Fruit fly (Drosophila melanogaster): ENCODE measurements around the gene CG1239.

Gene CG1239

DNA sequence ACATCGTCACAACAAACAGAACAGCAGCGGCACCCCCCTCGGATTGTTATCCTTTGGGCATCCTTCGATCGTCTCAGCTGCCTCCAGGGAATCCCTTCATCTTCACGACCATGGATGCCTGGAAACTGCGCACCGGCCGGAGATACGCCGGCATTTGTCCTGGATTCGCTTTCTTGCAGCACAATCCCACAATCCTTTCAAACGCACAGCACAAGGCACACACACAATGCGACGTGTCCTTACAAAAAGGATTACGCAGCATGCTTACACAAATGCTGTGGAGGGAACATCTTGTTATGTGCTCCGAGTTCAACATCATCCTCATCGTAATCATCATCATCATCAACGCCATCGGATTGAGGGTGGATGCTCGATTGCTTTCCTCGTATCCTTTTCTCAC lies 10.2 kb upstream of the CG1239 start:
- no peak for TF ChIP-seq Fer1 (GFP tag; optimal IDR thresholded peaks at IDR 0.05)
- TF ChIP-seq onecut (GFP tag; IDR thresholded peaks at IDR 0.05), result no peak
- TF ChIP-seq wek (GFP tag; optimal IDR thresholded peaks at IDR 0.05), result no peak
- peak; percentile 57 for TF ChIP-seq pros (GFP tag; optimal IDR thresholded peaks at IDR 0.05)
- TF ChIP-seq CG3838 (GFP tag; optimal IDR thresholded peaks at IDR 0.05), result no peak
- peak; percentile 50 for TF ChIP-seq oc (tag; optimal IDR thresholded peaks at IDR 0.05)

DNA sequence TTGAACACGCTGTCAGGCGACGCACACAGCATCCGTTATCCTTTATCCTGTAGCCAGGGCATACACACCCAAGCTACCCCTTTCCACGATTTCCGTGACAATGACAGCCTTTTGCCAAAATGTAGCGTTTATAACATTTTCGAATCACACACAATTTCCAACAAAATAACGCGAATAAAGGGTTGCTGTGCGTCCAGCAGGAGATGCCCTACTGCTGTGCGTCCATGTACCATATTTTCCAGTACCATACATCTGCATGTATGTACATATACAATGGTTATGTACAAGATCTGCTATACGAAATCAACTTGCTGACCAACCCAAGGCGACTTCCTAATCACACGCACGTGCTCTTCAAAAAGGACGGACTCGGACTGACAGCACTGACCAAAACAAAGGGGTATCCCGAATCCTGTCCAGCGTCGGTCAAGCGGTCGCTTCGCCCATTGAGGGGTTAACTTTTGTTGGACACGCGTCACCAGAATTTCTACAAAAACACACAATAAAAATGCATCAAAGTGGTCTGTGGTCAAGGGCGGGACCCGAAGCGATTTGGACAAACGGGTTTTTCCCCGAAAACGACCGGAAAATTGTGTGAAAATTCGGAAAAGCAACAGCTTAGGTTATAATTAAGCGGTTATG lies 5.5 kb upstream of the CG1239 start:
- TF ChIP-seq tll (GFP tag; optimal IDR thresholded peaks at IDR 0.05), result peak in 1 of 2 experiments; percentile 95
- 0 out of 2 replicates have a peak, but pooled peaks have one; percentile 7 for TF ChIP-seq Oaz (GFP tag; IDR thresholded peaks at IDR 0.05)
- peak; percentile 54 for TF ChIP-seq Hey (tag; optimal IDR thresholded peaks at IDR 0.05)
- peak; percentile 67 for TF ChIP-seq Kr (GFP tag; optimal IDR thresholded peaks at IDR 0.05)
- TF ChIP-seq Ets65A (GFP tag), result peak; percentile 78
- TF ChIP-seq CG31388 (GFP tag; optimal IDR thresholded peaks at IDR 0.05), result no peak
- peak; percentile 75 for TF ChIP-seq D (optimal IDR thresholded peaks at IDR 0.05)
- no peak for TF ChIP-seq D (GFP tag; optimal IDR thresholded peaks at IDR 0.05)
- no peak for TF ChIP-seq gt (GFP tag; IDR thresholded peaks at IDR 0.05)
- TF ChIP-seq h (optimal IDR thresholded peaks at IDR 0.05), result no peak
- peak; percentile 58 for TF ChIP-seq twi (tag; optimal IDR thresholded peaks at IDR 0.05)
- TF ChIP-seq gsb-n (tag; optimal IDR thresholded peaks at IDR 0.05), result peak; percentile 41

DNA sequence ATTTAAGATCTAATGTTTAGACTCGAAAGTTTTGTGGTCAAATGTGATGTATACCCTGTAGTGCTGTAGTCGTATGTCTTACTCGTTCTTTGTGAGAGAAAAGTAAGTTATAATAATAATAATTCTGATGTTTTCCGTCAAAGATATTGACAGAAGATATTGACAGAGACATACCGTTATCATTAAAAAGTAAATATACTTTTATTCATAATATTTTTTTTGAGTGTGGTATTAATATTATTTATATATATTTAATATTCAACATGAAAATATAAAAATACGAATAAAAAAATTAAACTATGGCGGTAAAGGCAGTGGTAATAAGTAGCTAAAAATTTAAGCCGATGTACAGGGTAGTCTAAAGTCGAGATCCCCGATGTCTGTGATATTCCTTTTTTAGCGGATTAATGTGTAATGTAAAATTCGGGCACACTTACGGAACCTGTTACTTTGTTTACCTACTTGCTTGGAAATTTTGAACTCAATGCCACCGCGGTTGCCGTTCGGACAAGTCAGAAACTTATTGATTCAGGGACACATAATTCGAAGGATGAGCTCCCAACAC lies 3.1 kb downstream of the CG1239 start, which contains the start of the genes CG2100 and CG1236:
Gene CG2100, minus strand, starts transcription at position 51 of the 565 bp plus-strand sequence.
Gene CG1236, plus strand, starts transcription at position 444 of the 565 bp plus-strand sequence.
- TF ChIP-seq CG3995 (GFP tag; optimal IDR thresholded peaks at IDR 0.05), result peak; percentile 45
- peak; percentile 62 for TF ChIP-seq cato (GFP tag; optimal IDR thresholded peaks at IDR 0.05; ENCODE audit: borderline replicate concordance)
- no peak for TF ChIP-seq wdn (GFP tag; IDR thresholded peaks at IDR 0.05)
- TF ChIP-seq Ets97D (GFP tag; optimal IDR thresholded peaks at IDR 0.05), result peak; percentile 24
- no peak for TF ChIP-seq Sin3A (optimal IDR thresholded peaks at IDR 0.05)
- peak; percentile 70 for TF ChIP-seq CG30020 (tag; optimal IDR thresholded peaks at IDR 0.05)
- no peak for TF ChIP-seq Sry-δ (GFP tag; optimal IDR thresholded peaks at IDR 0.05)
- peak; percentile 68 for TF ChIP-seq CG10959 (GFP tag; IDR thresholded peaks at IDR 0.05)
- peak; percentile 13 for TF ChIP-seq gcm2 (GFP tag; optimal IDR thresholded peaks at IDR 0.05)
- TF ChIP-seq CG31388 (GFP tag; optimal IDR thresholded peaks at IDR 0.05), result peak; percentile 31
- TF ChIP-seq CG13287 (GFP tag; IDR thresholded peaks at IDR 0.05; ENCODE audit: partially characterized antibody), result no peak
- no peak for TF ChIP-seq CG8281 (tag; optimal IDR thresholded peaks at IDR 0.05)
- TF ChIP-seq Hr78 (GFP tag; optimal IDR thresholded peaks at IDR 0.05), result peak in 1 of 2 experiments; percentile 66
- TF ChIP-seq Dfd (GFP tag; optimal IDR thresholded peaks at IDR 0.05), result no peak
- TF ChIP-seq CG11723 (GFP tag; optimal IDR thresholded peaks at IDR 0.05), result peak; percentile 76
- no peak for TF ChIP-seq CG17568 (GFP tag; optimal IDR thresholded peaks at IDR 0.05)
- TF ChIP-seq CG4328 (GFP tag; optimal IDR thresholded peaks at IDR 0.05), result peak; percentile 65
- peak in 1 of 2 experiments; percentile 83 for TF ChIP-seq Eip74EF (GFP tag; optimal IDR thresholded peaks at IDR 0.05)
- TF ChIP-seq CG11398 (GFP tag; optimal IDR thresholded peaks at IDR 0.05), result peak; percentile 16
- peak; percentile 10 for TF ChIP-seq CG3838 (GFP tag; optimal IDR thresholded peaks at IDR 0.05)
- no peak for TF ChIP-seq bowl (GFP tag; IDR thresholded peaks at IDR 0.05)
- TF ChIP-seq Dek (tag; optimal IDR thresholded peaks at IDR 0.05), result peak; percentile 86
- TF ChIP-seq ro (GFP tag; IDR thresholded peaks at IDR 0.05), result no peak; the same call in 1 of the 2 replicates
- peak; percentile 23; the same call in 1 of the 2 replicates for TF ChIP-seq CG14667 (GFP tag; IDR thresholded peaks at IDR 0.05)
- TF ChIP-seq disco-r (GFP tag; optimal IDR thresholded peaks at IDR 0.05), result peak; percentile 22
- peak; percentile 81 for TF ChIP-seq CG10654 (GFP tag; optimal IDR thresholded peaks at IDR 0.05)
- TF ChIP-seq Pdp1 (GFP tag; optimal IDR thresholded peaks at IDR 0.05), result peak; percentile 38 to 49
- peak; percentile 10 for TF ChIP-seq slp2 (GFP tag; optimal IDR thresholded peaks at IDR 0.05)
- peak; percentile 53 for TF ChIP-seq mam (GFP tag; optimal IDR thresholded peaks at IDR 0.05)
- TF ChIP-seq CG17829 (tag; optimal IDR thresholded peaks at IDR 0.05), result peak; percentile 91
- no peak for TF ChIP-seq Neu2 (GFP tag; optimal IDR thresholded peaks at IDR 0.05; ENCODE audit: borderline replicate concordance)
